Worm (Caenorhabditis elegans): Measurements from ENCODE around the gene lron-15.

The lron-15 gene

DNA sequence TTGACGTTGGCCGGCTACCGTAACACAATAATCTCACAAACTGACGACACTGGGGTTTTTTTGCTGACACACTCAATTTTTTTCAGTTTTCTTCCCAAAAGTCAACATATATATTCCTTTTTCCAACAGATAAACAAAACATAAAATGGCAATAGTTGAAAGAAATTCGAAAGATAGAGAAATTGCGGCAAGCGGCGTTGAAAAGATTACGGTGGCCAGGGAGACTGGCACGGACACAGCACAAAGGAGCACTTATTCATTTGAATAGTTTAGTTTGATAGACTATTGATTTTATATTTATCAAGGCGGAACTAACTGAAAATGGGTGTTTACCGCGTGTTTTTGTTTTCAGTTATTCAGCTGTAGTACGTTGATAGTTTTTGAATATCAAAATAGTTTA is 23.4 kb downstream of the lron-15 start, which contains the start of gene toe-2:
Gene toe-2, minus strand, starts transcription at position 70 of the 400 bp plus-strand sequence.
- TF ChIP-seq nhr-232 (tag; optimal IDR thresholded peaks at IDR 0.05) (no peak), hlh-13 (GFP tag; optimal IDR thresholded peaks at IDR 0.05) (no peak), tbx-7 (tag; optimal IDR thresholded peaks at IDR 0.05) (no peak), T23F11.4 (GFP tag; optimal IDR thresholded peaks at IDR 0.05) (no peak), ceh-6 (GFP tag; optimal IDR thresholded peaks at IDR 0.05) (no peak), pros-1 (tag; optimal IDR thresholded peaks at IDR 0.05) (no peak), ref-2 (tag; optimal IDR thresholded peaks at IDR 0.05) (no peak), hlh-6 (tag; optimal IDR thresholded peaks at IDR 0.05) (no peak), hlh-15 (tag; optimal IDR thresholded peaks at IDR 0.05) (no peak), fax-1 (tag; optimal IDR thresholded peaks at IDR 0.05) (no peak), K09A11.1 (tag; optimal IDR thresholded peaks at IDR 0.05; ENCODE audit: insufficient read depth) (no peak), elt-4 (tag; optimal IDR thresholded peaks at IDR 0.05) (no peak), npax-4 (tag; optimal IDR thresholded peaks at IDR 0.05) (no peak), pax-1 (tag; optimal IDR thresholded peaks at IDR 0.05) (no peak), Y22D7AL.16 (tag; optimal IDR thresholded peaks at IDR 0.05) (no peak), rnt-1 (tag; optimal IDR thresholded peaks at IDR 0.05) (no peak), ztf-16 (tag; optimal IDR thresholded peaks at IDR 0.05) (no peak), ama-1 (optimal IDR thresholded peaks at IDR 0.05) (no peak), zip-5 (tag; optimal IDR thresholded peaks at IDR 0.05) (no peak), pat-9 (tag; optimal IDR thresholded peaks at IDR 0.05) (no peak)

ce11 chrII:6520103-6520502 is 24.6 kb downstream of the lron-15 start:
- TF ChIP-seq hlh-15 (tag; optimal IDR thresholded peaks at IDR 0.05) (no peak), ceh-24 (tag; optimal IDR thresholded peaks at IDR 0.05) (no peak), ceh-18 (tag; optimal IDR thresholded peaks at IDR 0.05) (no peak), unc-55 (GFP tag; optimal IDR thresholded peaks at IDR 0.05) (no peak), ceh-30 (tag; optimal IDR thresholded peaks at IDR 0.05) (no peak), ceh-9 (tag; optimal IDR thresholded peaks at IDR 0.05) (no peak), hlh-13 (GFP tag; optimal IDR thresholded peaks at IDR 0.05) (no peak), ceh-14 (tag; optimal IDR thresholded peaks at IDR 0.05) (no peak), unc-42 (tag; optimal IDR thresholded peaks at IDR 0.05) (no peak), pax-1 (tag; optimal IDR thresholded peaks at IDR 0.05) (no peak), K02D7.2 (tag; optimal IDR thresholded peaks at IDR 0.05) (no peak), odd-2 (tag; optimal IDR thresholded peaks at IDR 0.05) (no peak), pha-4 (tag; optimal IDR thresholded peaks at IDR 0.05) (no peak), rnt-1 (tag; optimal IDR thresholded peaks at IDR 0.05) (no peak), lin-11 (tag; optimal IDR thresholded peaks at IDR 0.05) (no peak), madf-2 (tag; optimal IDR thresholded peaks at IDR 0.05) (no peak), tbx-2 (tag; optimal IDR thresholded peaks at IDR 0.05) (no peak), elt-2 (tag; optimal IDR thresholded peaks at IDR 0.05) (no peak), fkh-6 (tag; optimal IDR thresholded peaks at IDR 0.05) (no peak), ref-2 (tag; optimal IDR thresholded peaks at IDR 0.05) (no peak)

DNA sequence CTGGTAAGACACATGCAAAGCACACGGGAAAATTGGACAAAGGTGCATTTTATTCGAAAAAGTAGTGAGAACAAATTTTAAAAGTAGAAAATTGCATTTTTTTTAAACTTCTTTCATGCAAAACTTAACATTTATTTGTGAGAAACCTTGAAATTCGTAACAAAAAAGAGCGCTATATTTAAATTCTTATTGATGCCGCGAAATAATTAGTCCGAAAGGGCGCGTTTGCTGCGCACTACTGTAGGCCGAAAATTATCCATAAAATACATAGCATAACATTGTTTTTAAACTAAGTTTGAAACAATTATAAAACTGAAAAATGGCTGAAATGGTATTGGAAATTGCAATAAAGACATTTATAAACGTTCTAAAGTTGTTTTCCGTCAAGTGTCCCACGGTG is 25.0 kb downstream of the lron-15 start:
- no peak for TF ChIP-seq eyg-1 (tag; optimal IDR thresholded peaks at IDR 0.05)
- no peak for TF ChIP-seq che-1 (tag; optimal IDR thresholded peaks at IDR 0.05)
- TF ChIP-seq K09A11.1 (tag; optimal IDR thresholded peaks at IDR 0.05; ENCODE audit: insufficient read depth), result no peak
- TF ChIP-seq elt-2 (tag; optimal IDR thresholded peaks at IDR 0.05), result no peak
- no peak for TF ChIP-seq hlh-6 (tag; optimal IDR thresholded peaks at IDR 0.05)
- no peak for TF ChIP-seq nhr-11 (tag; optimal IDR thresholded peaks at IDR 0.05)
- no peak for TF ChIP-seq fax-1 (tag; optimal IDR thresholded peaks at IDR 0.05)
- no peak for TF ChIP-seq pha-4 (tag; optimal IDR thresholded peaks at IDR 0.05)
- no peak for TF ChIP-seq sox-2 (GFP tag; IDR thresholded peaks at IDR 0.05)
- TF ChIP-seq C08G9.2 (tag; optimal IDR thresholded peaks at IDR 0.05), result no peak
- no peak for TF ChIP-seq ceh-18 (tag; optimal IDR thresholded peaks at IDR 0.05)
- TF ChIP-seq pqm-1 (tag; optimal IDR thresholded peaks at IDR 0.05), result no peak
- no peak for TF ChIP-seq ceh-19 (GFP tag; optimal IDR thresholded peaks at IDR 0.05)
- TF ChIP-seq rnt-1 (tag; optimal IDR thresholded peaks at IDR 0.05), result no peak
- no peak for TF ChIP-seq lim-6 (tag; optimal IDR thresholded peaks at IDR 0.05)
- no peak for TF ChIP-seq ceh-31 (tag; optimal IDR thresholded peaks at IDR 0.05)
- no peak for TF ChIP-seq Y22D7AL.16 (tag; optimal IDR thresholded peaks at IDR 0.05)
- no peak for TF ChIP-seq zip-5 (tag; optimal IDR thresholded peaks at IDR 0.05)
